Worm (Caenorhabditis elegans) whole organism, early embryonic: ENCODE data around the gene pho-6.

Experiments
- B0310.2 ChIP-seq: sonication (generic microtip); optimal IDR thresholded peaks from 2 replicates; lab custom pipeline; 2016; ENCODE audit warnings: mild to moderate bottlenecking, missing genetic modification characterization, missing compliant biosample characterization
- F13C5.2 ChIP-seq: sonication (generic microtip); optimal IDR thresholded peaks from 2 replicates; lab custom pipeline; 2017; ENCODE audit warnings: mild to moderate bottlenecking, missing genetic modification characterization, inconsistent platforms, missing compliant biosample characterization
- ama-1 ChIP-seq: fragments of 150-350 bp; optimal IDR thresholded peaks from 2 replicates; lab custom pipeline; 2014
- ceh-13 ChIP-seq: fragments of 200-800 bp; sonication (Bioruptor generic); optimal IDR thresholded peaks from 2 replicates; lab custom pipeline; 2018; ENCODE audit warnings: mild to moderate bottlenecking, missing genetic modification characterization, missing compliant biosample characterization
- ets-7 ChIP-seq: sonication (generic microtip); optimal IDR thresholded peaks from 2 replicates; lab custom pipeline; 2016; ENCODE audit warnings: missing genotype, missing genetic modification characterization, missing compliant biosample characterization
- flt-1 ChIP-seq: fragments of 200-800 bp; sonication (Bioruptor generic); IDR thresholded peaks from 2 replicates; pipeline ENCODE4 v1.3.6; 2022; ENCODE audit warnings: missing genetic modification characterization, missing compliant biosample characterization
- hnd-1 ChIP-seq: sonication (generic microtip); optimal IDR thresholded peaks from 2 replicates; lab custom pipeline; 2016; ENCODE audit warnings: missing genetic modification characterization, missing compliant biosample characterization
- pes-1 ChIP-seq: fragments of 200-800 bp; sonication (Bioruptor generic); IDR thresholded peaks from 2 replicates; pipeline ENCODE4 v1.3.6; 2022; ENCODE audit warnings: missing genetic modification reagents, missing genetic modification characterization, missing compliant biosample characterization
- scrt-1 ChIP-seq: fragments of 200-800 bp; sonication (Bioruptor generic); IDR thresholded peaks from 2 replicates; pipeline ENCODE4 v1.3.6; 2022; ENCODE audit warnings: missing genetic modification characterization, missing compliant biosample characterization
- sea-1 ChIP-seq: fragments of 200-800 bp; sonication (Bioruptor generic); conservative IDR thresholded peaks from 2 replicates; pipeline ENCODE4 v1.3.6; 2022; ENCODE audit warnings: missing genetic modification characterization, missing compliant biosample characterization
- tbx-37 ChIP-seq: fragments of 200-800 bp; sonication (Bioruptor generic); conservative IDR thresholded peaks from 2 replicates; pipeline ENCODE4 v1.3.6; 2022; ENCODE audit warnings: missing genetic modification reagents, missing genetic modification characterization, missing compliant biosample characterization

- peak; percentile 46 for TF ChIP-seq ama-1 (lab: Kevin White, UChicago)
- no peak for TF ChIP-seq ets-7
- no peak for TF ChIP-seq flt-1 (GFP tag; lab: Robert Waterston, UW)
- TF ChIP-seq pes-1 (GFP tag; lab: Robert Waterston, UW), result no peak
- no peak for TF ChIP-seq ceh-13 (GFP tag; lab: Kevin White, UChicago)
- no peak for TF ChIP-seq B0310.2 (tag; lab: Kevin White, UChicago)
- TF ChIP-seq tbx-37 (GFP tag; lab: Robert Waterston, UW), result no peak
- TF ChIP-seq F13C5.2 (tag; lab: Kevin White, UChicago), result peak; percentile 72
- no peak for TF ChIP-seq scrt-1 (GFP tag; lab: Robert Waterston, UW)
- TF ChIP-seq sea-1 (GFP tag; lab: Robert Waterston, UW), result no peak
- TF ChIP-seq hnd-1 (tag; lab: Kevin White, UChicago), result no peak
Observed at ce11 chrV:8348959-8349389, 45.3 kb downstream of the pho-6 start.
